Worm (Caenorhabditis elegans) whole organism, late embryonic: ENCODE data around the gene mpst-3.

Experiments
- K02D7.2 ChIP-seq: sonication (generic microtip); optimal IDR thresholded peaks from 2 replicates; lab custom pipeline; 2017; ENCODE audit warnings: mild to moderate bottlenecking, missing genetic modification characterization, missing compliant biosample characterization
- ama-1 ChIP-seq: fragments of 150-350 bp; optimal IDR thresholded peaks from 2 replicates; lab custom pipeline; 2014
- ceh-2 ChIP-seq: sonication (generic microtip); optimal IDR thresholded peaks from 2 replicates; lab custom pipeline; 2016; ENCODE audit warnings: missing genotype, missing genetic modification characterization, missing compliant biosample characterization
- ceh-24 ChIP-seq: sonication (generic microtip); optimal IDR thresholded peaks from 2 replicates; lab custom pipeline; 2016; ENCODE audit warnings: mild to moderate bottlenecking, missing genetic modification characterization, missing compliant biosample characterization
- fkh-10 ChIP-seq: fragments of 150-350 bp; optimal IDR thresholded peaks from 2 replicates; lab custom pipeline; 2014; ENCODE audit warnings: missing biosample characterization, missing genetic modification reagents, missing genetic modification characterization
- hlh-6 ChIP-seq: sonication (generic microtip); optimal IDR thresholded peaks from 2 replicates; lab custom pipeline; 2016; ENCODE audit warnings: missing genotype, missing genetic modification characterization, missing compliant biosample characterization
- nhr-11 ChIP-seq: fragments of 150-350 bp; optimal IDR thresholded peaks from 2 replicates; lab custom pipeline; 2014; ENCODE audit warnings: missing biosample characterization, missing genetic modification characterization
- nhr-232 ChIP-seq: sonication (generic microtip); optimal IDR thresholded peaks from 2 replicates; lab custom pipeline; 2016; ENCODE audit warnings: missing genetic modification characterization, missing compliant biosample characterization
- pag-3 ChIP-seq: sonication (generic microtip); optimal IDR thresholded peaks from 2 replicates; lab custom pipeline; 2016; ENCODE audit warnings: missing compliant biosample characterization, missing genetic modification characterization, borderline replicate concordance
- pha-4 ChIP-seq: fragments of 150-350 bp; optimal IDR thresholded peaks from 2 replicates; lab custom pipeline; 2018; ENCODE audit warnings: missing biosample characterization, missing genetic modification reagents, missing genetic modification characterization
- pqm-1 ChIP-seq: sonication (generic microtip); optimal IDR thresholded peaks from 2 replicates; lab custom pipeline; 2016; ENCODE audit warnings: missing genetic modification characterization, missing compliant biosample characterization
- unc-55 ChIP-seq: sonication (generic microtip); optimal IDR thresholded peaks from 2 replicates; lab custom pipeline; 2017; ENCODE audit warnings: missing biosample characterization, missing genetic modification reagents, missing genetic modification characterization
- unc-86 ChIP-seq: sonication (generic microtip); optimal IDR thresholded peaks from 2 replicates; lab custom pipeline; 2016; ENCODE audit warnings: missing genetic modification characterization, missing compliant biosample characterization

ce11 chrV:14893355-14894050 is 1.9 kb upstream of the mpst-3 start, which contains the start of the genes mpst-2 and H12D21.5:
- TF ChIP-seq ama-1 (lab: Kevin White, UChicago) = no peak
- TF ChIP-seq ceh-2 (tag; lab: Kevin White, UChicago) = no peak
- no peak for TF ChIP-seq ceh-24 (tag; lab: Kevin White, UChicago)
- TF ChIP-seq nhr-11 (tag; lab: Kevin White, UChicago) = no peak
- no peak for TF ChIP-seq K02D7.2 (tag; lab: Kevin White, UChicago)
- TF ChIP-seq unc-86 (tag; lab: Kevin White, UChicago) = no peak
- TF ChIP-seq pag-3 (tag; lab: Kevin White, UChicago) = no peak
- no peak for TF ChIP-seq hlh-6 (tag; lab: Kevin White, UChicago)
- TF ChIP-seq pha-4 = no peak
- TF ChIP-seq nhr-232 (tag; lab: Kevin White, UChicago) = no peak
- no peak for TF ChIP-seq unc-55 (GFP tag; lab: Kevin White, UChicago)
- no peak for TF ChIP-seq pqm-1 (tag; lab: Kevin White, UChicago)
- TF ChIP-seq fkh-10 (GFP tag; lab: Kevin White, UChicago) = no peak
